Worm (Caenorhabditis elegans) whole organism, early embryonic: ENCODE measurements around the gene ZK105.3.
"Not testable (repeated sequence)": the region's sequence is repeated elsewhere in the genome, so short reads cannot be mapped to it uniquely, and the experiment has no call there.

Source experiments
- B0310.2 ChIP-seq: sonication (generic microtip); optimal IDR thresholded peaks from 2 replicates; lab custom pipeline; 2016; ENCODE audit warnings: mild to moderate bottlenecking, missing genetic modification characterization, missing compliant biosample characterization
- F13C5.2 ChIP-seq: sonication (generic microtip); optimal IDR thresholded peaks from 2 replicates; lab custom pipeline; 2017; ENCODE audit warnings: mild to moderate bottlenecking, missing genetic modification characterization, inconsistent platforms, missing compliant biosample characterization
- aly-1 ChIP-seq: sonication (generic microtip); optimal IDR thresholded peaks from 2 replicates; lab custom pipeline; 2016; ENCODE audit warnings: missing genetic modification characterization, missing compliant biosample characterization
- ama-1 ChIP-seq: fragments of 150-350 bp; optimal IDR thresholded peaks from 2 replicates; lab custom pipeline; 2014
- ceh-13 ChIP-seq: fragments of 200-800 bp; sonication (Bioruptor generic); optimal IDR thresholded peaks from 2 replicates; lab custom pipeline; 2018; ENCODE audit warnings: mild to moderate bottlenecking, missing genetic modification characterization, missing compliant biosample characterization
- ceh-36 ChIP-seq: sonication (generic microtip); optimal IDR thresholded peaks from 2 replicates; lab custom pipeline; 2016; ENCODE audit warnings: missing genetic modification characterization, inconsistent platforms, missing compliant biosample characterization
- ets-7 ChIP-seq: sonication (generic microtip); optimal IDR thresholded peaks from 2 replicates; lab custom pipeline; 2016; ENCODE audit warnings: missing genotype, missing genetic modification characterization, missing compliant biosample characterization
- flt-1 ChIP-seq: fragments of 200-800 bp; sonication (Bioruptor generic); IDR thresholded peaks from 2 replicates; pipeline ENCODE4 v1.3.6; 2022; ENCODE audit warnings: missing genetic modification characterization, missing compliant biosample characterization
- hmbx-1 ChIP-seq: sonication (generic microtip); optimal IDR thresholded peaks from 2 replicates; lab custom pipeline; 2016; ENCODE audit warnings: mild to moderate bottlenecking, missing genetic modification characterization, missing compliant biosample characterization
- hmg-4 ChIP-seq: fragments of 200-800 bp; sonication (Bioruptor generic); optimal IDR thresholded peaks from 2 replicates; lab custom pipeline; 2018; ENCODE audit warnings: mild to moderate bottlenecking, missing genetic modification characterization, missing compliant biosample characterization
- hnd-1 ChIP-seq: sonication (generic microtip); optimal IDR thresholded peaks from 2 replicates; lab custom pipeline; 2016; ENCODE audit warnings: missing genetic modification characterization, missing compliant biosample characterization
- pes-1 ChIP-seq: fragments of 200-800 bp; sonication (Bioruptor generic); IDR thresholded peaks from 2 replicates; pipeline ENCODE4 v1.3.6; 2022; ENCODE audit warnings: missing genetic modification reagents, missing genetic modification characterization, missing compliant biosample characterization
- scrt-1 ChIP-seq: fragments of 200-800 bp; sonication (Bioruptor generic); IDR thresholded peaks from 2 replicates; pipeline ENCODE4 v1.3.6; 2022; ENCODE audit warnings: missing genetic modification characterization, missing compliant biosample characterization
- sea-1 ChIP-seq: fragments of 200-800 bp; sonication (Bioruptor generic); conservative IDR thresholded peaks from 2 replicates; pipeline ENCODE4 v1.3.6; 2022; ENCODE audit warnings: missing genetic modification characterization, missing compliant biosample characterization
- tbx-11 ChIP-seq: fragments of 200-800 bp; sonication (Bioruptor generic); IDR thresholded peaks from 2 replicates; pipeline ENCODE4 v1.3.6; 2022; ENCODE audit warnings: missing genetic modification characterization, missing compliant biosample characterization
- tbx-37 ChIP-seq: fragments of 200-800 bp; sonication (Bioruptor generic); conservative IDR thresholded peaks from 2 replicates; pipeline ENCODE4 v1.3.6; 2022; ENCODE audit warnings: missing genetic modification reagents, missing genetic modification characterization, missing compliant biosample characterization
- tra-4 ChIP-seq: sonication (generic microtip); optimal IDR thresholded peaks from 2 replicates; lab custom pipeline; 2017; ENCODE audit warnings: missing genetic modification characterization, missing compliant biosample characterization

Gene ZK105.3

DNA sequence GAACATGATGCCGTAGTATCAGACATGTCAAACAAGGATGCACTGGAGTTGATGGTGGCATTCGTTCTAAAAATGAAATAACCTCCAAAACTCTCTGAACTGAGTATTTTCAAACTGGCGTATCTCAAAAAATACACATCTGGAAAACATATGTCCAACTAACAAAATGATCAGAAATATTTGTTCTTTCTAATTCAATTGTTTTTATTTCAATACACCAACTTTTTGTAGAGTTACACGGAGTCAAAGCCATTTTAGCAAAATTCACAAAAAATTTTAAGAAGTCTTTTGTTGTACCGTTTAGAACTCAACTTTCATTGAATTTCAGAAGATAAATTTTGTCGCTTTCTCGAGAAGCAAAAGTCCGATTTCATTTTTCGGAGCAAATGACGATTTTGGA is 6.6 kb downstream of the ZK105.3 start, which contains the start of gene srsx-40:
Gene srsx-40 (minus strand): TSS at position 101 of the 400 bp plus-strand sequence.
- TF ChIP-seq ama-1 (lab: Kevin White, UChicago); ceh-13 (GFP tag; lab: Kevin White, UChicago); scrt-1 (GFP tag; lab: Robert Waterston, UW): not testable (repeated sequence)

DNA sequence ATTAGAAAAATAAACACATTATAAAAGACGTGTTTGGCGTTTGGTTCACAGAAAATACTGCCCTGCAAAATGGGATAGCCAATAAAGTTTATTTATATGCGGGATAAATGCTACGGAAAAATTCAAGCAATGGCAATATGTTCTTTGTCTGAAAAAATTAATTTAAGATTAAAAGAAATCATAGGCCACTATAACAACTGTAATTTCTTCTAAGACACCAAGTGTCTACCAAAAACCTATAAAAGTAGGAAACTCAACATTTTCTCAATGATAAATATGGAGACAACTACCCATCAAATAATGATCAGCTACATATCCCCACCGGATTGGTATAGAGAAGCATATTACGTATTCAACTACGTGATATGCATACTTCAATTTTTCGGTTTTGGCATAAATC is 8.4 kb downstream of the ZK105.3 start, which contains the start of gene srw-3:
Gene srw-3 (plus strand): TSS at position 301 of the 400 bp plus-strand sequence.
- TF ChIP-seq flt-1 (GFP tag; lab: Robert Waterston, UW) (no peak), tbx-11 (no peak), tbx-37 (GFP tag; lab: Robert Waterston, UW) (no peak), ama-1 (lab: Kevin White, UChicago) (no peak), hmbx-1 (tag; lab: Kevin White, UChicago) (no peak), tra-4 (tag; lab: Kevin White, UChicago) (no peak), ceh-13 (GFP tag; lab: Kevin White, UChicago) (no peak), sea-1 (GFP tag; lab: Robert Waterston, UW) (no peak), scrt-1 (GFP tag; lab: Robert Waterston, UW) (no peak), aly-1 (tag; lab: Kevin White, UChicago) (no peak), hnd-1 (tag; lab: Kevin White, UChicago) (no peak), ets-7 (tag; lab: Kevin White, UChicago) (no peak), B0310.2 (tag; lab: Kevin White, UChicago) (no peak), pes-1 (GFP tag; lab: Robert Waterston, UW) (no peak), hmg-4 (GFP tag; lab: Kevin White, UChicago) (no peak), ceh-36 (no peak), F13C5.2 (no peak)

DNA sequence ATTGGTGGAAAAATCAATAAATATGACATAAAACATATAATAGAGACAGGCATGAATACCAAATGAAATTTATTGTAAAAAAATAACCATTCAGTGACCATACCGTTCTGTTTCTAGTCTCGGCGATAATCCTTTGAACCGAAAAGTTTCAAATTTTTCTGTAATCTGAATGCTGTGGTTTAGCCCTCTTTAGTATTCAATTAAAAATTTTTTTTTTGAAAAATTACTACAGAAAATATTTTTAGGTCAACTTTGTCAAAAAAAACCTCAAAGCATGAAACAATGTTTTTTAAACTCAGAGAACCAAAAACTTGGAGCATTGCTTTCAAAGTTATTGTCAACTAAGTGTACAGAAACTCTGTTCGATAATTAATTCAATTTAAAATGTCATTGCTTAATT is 11.6 kb downstream of the ZK105.3 start, which contains the start of gene ZK105.11:
Gene ZK105.11 (minus strand): TSS at position 101 of the 400 bp plus-strand sequence.
- TF ChIP-seq ets-7 (tag; lab: Kevin White, UChicago) (no peak), hmg-4 (GFP tag; lab: Kevin White, UChicago) (no peak)

DNA sequence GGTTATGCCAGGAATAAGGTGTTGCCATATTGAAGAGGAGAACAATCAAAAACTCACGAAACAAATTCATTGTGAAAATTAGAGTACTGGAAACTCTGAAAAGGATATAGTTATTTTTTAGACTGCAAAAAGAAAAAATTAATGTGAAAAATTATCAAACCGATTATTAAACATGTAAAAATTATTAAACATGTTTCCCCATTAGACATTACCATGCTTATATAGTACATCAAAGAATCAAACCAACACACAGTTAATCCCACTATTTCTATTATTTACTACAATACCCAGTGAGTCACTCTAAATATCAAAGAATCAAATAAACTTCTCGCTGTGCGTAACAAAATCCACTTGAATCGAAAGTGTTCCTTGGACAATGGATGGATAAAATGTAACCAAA is 16.1 kb downstream of the ZK105.3 start, which contains the start of gene ZK105.13:
Gene ZK105.13 (minus strand): TSS at position 101 of the 400 bp plus-strand sequence.
- TF ChIP-seq F13C5.2 = no peak
- TF ChIP-seq tbx-37 (GFP tag; lab: Robert Waterston, UW) = no peak

DNA sequence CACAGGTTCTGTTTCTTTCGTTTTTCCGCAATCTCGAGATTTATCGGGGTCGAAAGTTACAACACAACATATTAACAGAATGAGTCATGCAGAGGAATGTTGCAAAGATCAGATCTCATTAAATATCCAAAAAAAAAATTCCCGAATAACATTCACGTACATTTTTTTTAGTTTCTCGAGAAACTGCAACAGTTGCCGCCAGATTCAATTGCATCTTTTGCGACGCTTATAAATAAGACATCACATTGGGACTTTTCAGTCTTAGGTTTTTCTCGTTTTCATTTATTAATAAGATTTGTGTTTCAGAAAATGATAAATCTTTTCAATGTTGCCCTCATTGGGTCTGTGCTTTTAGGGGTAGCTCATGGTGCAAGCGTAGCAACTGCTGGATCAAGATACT is 16.7 kb downstream of the ZK105.3 start, which contains the start of gene ZK105.1:
Gene ZK105.1 (plus strand): TSS at position 301 of the 400 bp plus-strand sequence.
- TF ChIP-seq tbx-37 (GFP tag; lab: Robert Waterston, UW) (no peak), ama-1 (lab: Kevin White, UChicago) (no peak), ceh-36 (no peak), aly-1 (tag; lab: Kevin White, UChicago) (no peak), B0310.2 (tag; lab: Kevin White, UChicago) (no peak), scrt-1 (GFP tag; lab: Robert Waterston, UW) (no peak), tra-4 (tag; lab: Kevin White, UChicago) (no peak), ceh-13 (GFP tag; lab: Kevin White, UChicago) (no peak), hmbx-1 (tag; lab: Kevin White, UChicago) (no peak), hnd-1 (tag; lab: Kevin White, UChicago) (no peak), tbx-11 (no peak), flt-1 (GFP tag; lab: Robert Waterston, UW) (no peak), sea-1 (GFP tag; lab: Robert Waterston, UW) (no peak), hmg-4 (GFP tag; lab: Kevin White, UChicago) (no peak)

DNA sequence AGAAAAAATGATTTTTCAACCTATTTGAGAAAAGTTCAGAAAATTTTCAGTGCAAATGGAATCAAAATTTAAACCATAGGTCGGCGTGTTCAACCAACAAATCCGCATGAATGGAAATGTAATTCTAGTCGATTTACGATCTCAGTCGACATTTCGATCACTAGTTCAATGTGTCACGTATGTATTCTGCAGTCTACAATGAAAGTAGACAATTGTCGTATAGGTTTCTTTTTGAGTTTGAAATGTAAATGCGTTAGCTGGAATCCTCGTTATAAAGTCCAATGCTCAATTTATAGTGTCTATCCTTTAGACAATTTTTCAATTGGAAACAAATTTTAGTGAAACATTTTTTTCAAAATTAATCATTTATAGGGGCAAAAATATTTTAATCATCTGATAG is 19.1 kb downstream of the ZK105.3 start, which contains the start of gene ZK105.12:
Gene ZK105.12 (minus strand): TSS at position 101 of the 400 bp plus-strand sequence.
- no peak for TF ChIP-seq ceh-36
- TF ChIP-seq tbx-11 = no peak
- TF ChIP-seq B0310.2 (tag; lab: Kevin White, UChicago) = no peak
- no peak for TF ChIP-seq tra-4 (tag; lab: Kevin White, UChicago)
- TF ChIP-seq ama-1 (lab: Kevin White, UChicago) = no peak
- no peak for TF ChIP-seq flt-1 (GFP tag; lab: Robert Waterston, UW)
- no peak for TF ChIP-seq hmbx-1 (tag; lab: Kevin White, UChicago)
- no peak for TF ChIP-seq hmg-4 (GFP tag; lab: Kevin White, UChicago)
- TF ChIP-seq tbx-37 (GFP tag; lab: Robert Waterston, UW) = no peak
- TF ChIP-seq pes-1 (GFP tag; lab: Robert Waterston, UW) = no peak
- TF ChIP-seq F13C5.2 = no peak
- TF ChIP-seq sea-1 (GFP tag; lab: Robert Waterston, UW) = no peak
- TF ChIP-seq scrt-1 (GFP tag; lab: Robert Waterston, UW) = no peak
- TF ChIP-seq ceh-13 (GFP tag; lab: Kevin White, UChicago) = no peak

DNA sequence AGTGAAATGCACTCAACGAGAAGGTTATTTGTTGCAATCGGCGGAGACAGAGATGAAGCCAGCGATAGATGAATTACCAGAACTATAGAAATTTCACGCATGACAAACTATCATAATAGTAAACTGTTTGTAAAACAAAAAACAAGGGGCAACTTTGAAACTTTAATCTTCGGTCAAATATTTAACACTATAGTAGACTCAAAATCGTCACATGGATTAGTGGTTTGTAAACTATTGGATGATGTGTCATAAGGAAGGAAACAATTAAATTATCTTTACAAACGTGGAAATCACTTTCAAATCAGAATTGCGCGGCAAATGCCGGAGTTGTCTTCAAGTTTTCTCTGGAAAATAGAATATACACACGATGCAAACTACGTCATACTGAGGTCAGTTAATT is 20.7 kb downstream of the ZK105.3 start, which contains the start of gene ZK105.5:
Gene ZK105.5 (minus strand): TSS at position 101 of the 400 bp plus-strand sequence.
- no peak for TF ChIP-seq tra-4 (tag; lab: Kevin White, UChicago)
- TF ChIP-seq pes-1 (GFP tag; lab: Robert Waterston, UW) = no peak
- no peak for TF ChIP-seq tbx-11
- TF ChIP-seq F13C5.2 = no peak
- TF ChIP-seq hnd-1 (tag; lab: Kevin White, UChicago) = no peak
- no peak for TF ChIP-seq hmg-4 (GFP tag; lab: Kevin White, UChicago)
- TF ChIP-seq scrt-1 (GFP tag; lab: Robert Waterston, UW) = no peak
- no peak for TF ChIP-seq aly-1 (tag; lab: Kevin White, UChicago)
- TF ChIP-seq sea-1 (GFP tag; lab: Robert Waterston, UW) = no peak
- TF ChIP-seq hmbx-1 (tag; lab: Kevin White, UChicago) = no peak
- no peak for TF ChIP-seq ama-1 (lab: Kevin White, UChicago)
- TF ChIP-seq ceh-13 (GFP tag; lab: Kevin White, UChicago) = no peak
- TF ChIP-seq flt-1 (GFP tag; lab: Robert Waterston, UW) = no peak
- TF ChIP-seq B0310.2 (tag; lab: Kevin White, UChicago) = no peak
- no peak for TF ChIP-seq tbx-37 (GFP tag; lab: Robert Waterston, UW)
- no peak for TF ChIP-seq ets-7 (tag; lab: Kevin White, UChicago)
- no peak for TF ChIP-seq ceh-36
